Worm (Caenorhabditis elegans): ENCODE results near the gene T28F3.11.

The T28F3.11 gene

ce11 chrIV:17280441-17280939 is 11.0 kb downstream of the T28F3.11 start:
- TF ChIP-seq ceh-82 (tag; optimal IDR thresholded peaks at IDR 0.05) (no peak), nhr-129 (tag; optimal IDR thresholded peaks at IDR 0.05) (peak; percentile 27), ama-1 (optimal IDR thresholded peaks at IDR 0.05) (peak; percentile 90)

ce11 chrIV:17279592-17280440 is 11.7 kb downstream of the T28F3.11 start:
- TF ChIP-seq nhr-11 (tag; optimal IDR thresholded peaks at IDR 0.05), result peak; percentile 45
- no peak for TF ChIP-seq mbf-1 (tag; optimal IDR thresholded peaks at IDR 0.05)
- peak; percentile 87 for TF ChIP-seq ama-1 (optimal IDR thresholded peaks at IDR 0.05)
- TF ChIP-seq ztf-1 (GFP tag; conservative IDR thresholded peaks at IDR 0.05), result no peak
- TF ChIP-seq crh-2 (tag; optimal IDR thresholded peaks at IDR 0.05), result peak; percentile 42

- TF ChIP-seq nhr-23 (tag; optimal IDR thresholded peaks at IDR 0.05) (no peak), ama-1 (optimal IDR thresholded peaks at IDR 0.05) (peak; percentile 13)
Observed at ce11 chrIV:17278861-17279591, 12.5 kb downstream of the T28F3.11 start, which contains the start of gene hsp-1. Gene hsp-1 (plus strand): TSS chrIV:17278959.

ce11 chrIV:17278363-17278762 is 13.1 kb downstream of the T28F3.11 start:
- peak; percentile 97 for TF ChIP-seq sem-4 (tag; optimal IDR thresholded peaks at IDR 0.05)
- TF ChIP-seq peb-1 (tag; optimal IDR thresholded peaks at IDR 0.05), result no peak
- peak; percentile 83 for TF ChIP-seq nhr-10 (tag; optimal IDR thresholded peaks at IDR 0.05)
- peak; percentile 97 for TF ChIP-seq F13H6.1 (tag; optimal IDR thresholded peaks at IDR 0.05)
- TF ChIP-seq elt-3 (tag; optimal IDR thresholded peaks at IDR 0.05), result no peak
- peak; percentile 35 for TF ChIP-seq ztf-11 (tag; optimal IDR thresholded peaks at IDR 0.05)
- TF ChIP-seq ZK546.5 (tag; optimal IDR thresholded peaks at IDR 0.05), result peak; percentile 75
- TF ChIP-seq fos-1 (tag; optimal IDR thresholded peaks at IDR 0.05), result peak; percentile 92
- TF ChIP-seq egl-27 (tag; optimal IDR thresholded peaks at IDR 0.05), result peak; percentile 95
- TF ChIP-seq blmp-1 (tag; optimal IDR thresholded peaks at IDR 0.05; ENCODE audit: insufficient read depth), result peak; percentile 82
- peak; percentile 43 for TF ChIP-seq lin-39 (tag; optimal IDR thresholded peaks at IDR 0.05)
- peak; percentile 95 for TF ChIP-seq lin-13 (GFP tag; optimal IDR thresholded peaks at IDR 0.05)
- TF ChIP-seq nhr-12 (tag; optimal IDR thresholded peaks at IDR 0.05), result no peak
- peak; percentile 89 for TF ChIP-seq lin-11 (tag; optimal IDR thresholded peaks at IDR 0.05)
- peak; percentile 97 for TF ChIP-seq C34F6.9 (tag; optimal IDR thresholded peaks at IDR 0.05)
- TF ChIP-seq mdl-1 (tag; optimal IDR thresholded peaks at IDR 0.05), result peak in 1 of 2 experiments; percentile 76
- peak; percentile 96 for TF ChIP-seq zag-1 (tag; optimal IDR thresholded peaks at IDR 0.05)
- peak; percentile 96 for TF ChIP-seq nhr-21 (tag; optimal IDR thresholded peaks at IDR 0.05)
- no peak for TF ChIP-seq nhr-23 (tag; optimal IDR thresholded peaks at IDR 0.05)
- TF ChIP-seq unc-62 (GFP tag; optimal IDR thresholded peaks at IDR 0.05), result peak; percentile 38
- TF ChIP-seq elt-1 (tag; optimal IDR thresholded peaks at IDR 0.05), result no peak
- peak; percentile 95 for TF ChIP-seq ztf-4 (tag; optimal IDR thresholded peaks at IDR 0.05)
- peak; percentile 95 for TF ChIP-seq crh-2 (tag; optimal IDR thresholded peaks at IDR 0.05)
- peak; percentile 92 for TF ChIP-seq ama-1 (optimal IDR thresholded peaks at IDR 0.05)
- peak; percentile 92 to 95 for TF ChIP-seq lsy-2 (tag; optimal IDR thresholded peaks at IDR 0.05)
- TF ChIP-seq unc-55 (GFP tag; optimal IDR thresholded peaks at IDR 0.05), result peak; percentile 98
- TF ChIP-seq nhr-6 (tag; optimal IDR thresholded peaks at IDR 0.05), result peak; percentile 93
- peak; percentile 78 for TF ChIP-seq nhr-237 (tag; optimal IDR thresholded peaks at IDR 0.05)
- peak; percentile 99 for TF ChIP-seq sma-3 (GFP tag; optimal IDR thresholded peaks at IDR 0.05)
- TF ChIP-seq aly-2 (tag; optimal IDR thresholded peaks at IDR 0.05), result no peak
- peak; percentile 89; the same call in 1 of the 2 replicates for TF ChIP-seq ztf-1 (GFP tag; conservative IDR thresholded peaks at IDR 0.05)
- no peak for TF ChIP-seq mbf-1 (tag; optimal IDR thresholded peaks at IDR 0.05)
- TF ChIP-seq gmeb-1 (tag; optimal IDR thresholded peaks at IDR 0.05), result peak; percentile 86
- TF ChIP-seq ceh-16 (tag; optimal IDR thresholded peaks at IDR 0.05), result peak; percentile 26
- TF ChIP-seq nhr-25 (tag; optimal IDR thresholded peaks at IDR 0.05), result peak; percentile 97
- TF ChIP-seq nhr-129 (tag; optimal IDR thresholded peaks at IDR 0.05), result peak; percentile 96
- peak; percentile 90 for TF ChIP-seq mab-5 (tag; optimal IDR thresholded peaks at IDR 0.05)
- peak; percentile 82 for TF ChIP-seq ceh-82 (tag; optimal IDR thresholded peaks at IDR 0.05)
- no peak for TF ChIP-seq alr-1 (tag; optimal IDR thresholded peaks at IDR 0.05)
- TF ChIP-seq unc-39 (tag; optimal IDR thresholded peaks at IDR 0.05), result no peak
- TF ChIP-seq sma-9 (GFP tag; optimal IDR thresholded peaks at IDR 0.05), result peak; percentile 87
- no peak for TF ChIP-seq sma-9 (tag; optimal IDR thresholded peaks at IDR 0.05)
- peak; percentile 43 for TF ChIP-seq skn-1 (tag; optimal IDR thresholded peaks at IDR 0.05)

Data from whole organism, L2 larva.